Fruit fly (Drosophila melanogaster) whole organism, embryonic: ENCODE measurements around the gene Rrp47.

Source experiments
- CG12071 ChIP-seq: fragments of 200-800 bp; sonication (Bioruptor generic); optimal IDR thresholded peaks from 3 replicates; lab custom pipeline; 2018; ENCODE audit warnings: missing biosample characterization, mild to moderate bottlenecking, missing genetic modification characterization
- CG12219 ChIP-seq: fragments of 200-800 bp; sonication (Bioruptor generic); optimal IDR thresholded peaks from 3 replicates; lab custom pipeline; 2018; ENCODE audit warnings: missing biosample characterization, mild to moderate bottlenecking, missing genetic modification characterization
- CG14014 ChIP-seq: fragments of 200-800 bp; sonication (Bioruptor generic); IDR thresholded peaks from 2 replicates; pipeline ENCODE4 v1.3.6; 2022; ENCODE audit warnings: missing biosample characterization, missing genetic modification characterization
- CG15479 ChIP-seq: fragments of 200-800 bp; sonication (Bioruptor generic); optimal IDR thresholded peaks from 3 replicates; lab custom pipeline; 2019; ENCODE audit warnings: missing biosample characterization, mild to moderate bottlenecking, missing genetic modification characterization, moderate library complexity
- bowl ChIP-seq: fragments of 200-800 bp; sonication (Bioruptor generic); IDR thresholded peaks from 2 replicates; pipeline ENCODE4 v1.3.6; 2022; ENCODE audit warnings: missing biosample characterization, missing genetic modification characterization
- gcm2 ChIP-seq: fragments of 200-800 bp; sonication (Bioruptor generic); optimal IDR thresholded peaks from 2 replicates; lab custom pipeline; 2016; ENCODE audit warnings: missing biosample characterization, missing genetic modification characterization
- lbe ChIP-seq: fragments of 200-800 bp; sonication (Bioruptor generic); optimal IDR thresholded peaks from 2 replicates; lab custom pipeline; 2016; ENCODE audit warnings: missing biosample characterization, mild to moderate bottlenecking, missing genetic modification characterization
- maf-S ChIP-seq: fragments of 200-800 bp; sonication (Bioruptor generic); optimal IDR thresholded peaks from 2 replicates; lab custom pipeline; 2016; ENCODE audit warnings: missing biosample characterization, missing genetic modification characterization
- oc ChIP-seq: fragments of 200-800 bp; sonication (Bioruptor generic); optimal IDR thresholded peaks from 2 replicates; lab custom pipeline; 2018; ENCODE audit warnings: missing biosample characterization, mild to moderate bottlenecking, missing genetic modification characterization, moderate library complexity
- usp ChIP-seq: fragments of >200 bp; optimal IDR thresholded peaks from 2 replicates; lab custom pipeline; 2017; ENCODE audit warnings: missing biosample characterization, missing genetic modification characterization
- z ChIP-seq: fragments of 200-800 bp; sonication (Bioruptor generic); IDR thresholded peaks from 3 replicates; pipeline ENCODE4 v1.3.6; 2022; ENCODE audit warnings: missing biosample characterization, missing genetic modification characterization

dm6 chrX:15986654-15987053, 42.0 kb downstream of the Rrp47 start, which contains the start of gene ND-20:
- no peak for TF ChIP-seq z
- TF ChIP-seq CG14014 (GFP tag; lab: Robert Waterston, UW): no peak
- TF ChIP-seq bowl (GFP tag; lab: Robert Waterston, UW): no peak
- TF ChIP-seq maf-S: no peak
- TF ChIP-seq CG15479 (GFP tag; lab: Kevin White, UChicago): no peak
- TF ChIP-seq usp (GFP tag; lab: Kevin White, UChicago): no peak
- no peak for TF ChIP-seq gcm2 (GFP tag; lab: Kevin White, UChicago)
- no peak for TF ChIP-seq lbe (GFP tag; lab: Kevin White, UChicago)
- no peak for TF ChIP-seq CG12219
- TF ChIP-seq oc: no peak
- TF ChIP-seq CG12071 (GFP tag; lab: Kevin White, UChicago): no peak
